Worm (Caenorhabditis elegans): Measurements from ENCODE around the gene lys-5.
A peak's percentile ranks its signal among the peaks of the same experiment; 100 is the strongest.

lys-5 gene

DNA sequence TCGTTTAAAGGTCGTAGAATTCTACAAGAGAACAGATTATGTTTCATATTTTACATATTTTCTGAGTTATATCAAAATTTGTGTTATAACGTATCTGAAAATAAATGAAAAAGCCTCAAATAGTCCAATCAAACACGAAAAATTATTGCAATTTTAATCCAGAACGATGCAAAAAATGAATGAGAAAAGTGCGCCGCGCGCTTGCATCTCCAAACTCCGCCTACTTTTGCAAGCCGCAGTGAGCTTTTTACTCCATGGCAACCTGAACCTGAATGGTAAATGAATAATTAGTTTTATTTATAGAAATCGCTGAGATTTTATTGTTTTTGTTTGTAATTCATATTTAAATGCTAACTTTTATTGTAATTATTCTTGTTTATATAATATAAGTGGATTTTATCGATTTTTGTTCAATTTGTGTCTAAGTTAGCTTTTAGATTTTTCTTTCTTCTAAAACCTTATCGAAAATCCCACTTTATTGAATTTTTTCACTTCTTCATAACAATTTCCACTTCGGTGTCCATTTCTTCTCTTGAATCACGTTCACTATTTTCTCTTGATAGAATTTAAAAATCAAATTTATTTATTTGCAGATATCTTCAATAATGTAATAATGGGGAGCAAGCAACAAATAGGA, 30.9 kb upstream of the lys-5 start, which contains the start of gene ZK809.5 (continued):
- TF ChIP-seq elt-3 (tag; optimal IDR thresholded peaks at IDR 0.05): no peak
- TF ChIP-seq nhr-85 (tag): no peak
- TF ChIP-seq mep-1 (tag; optimal IDR thresholded peaks at IDR 0.05): no peak
- TF ChIP-seq mef-2 (tag; optimal IDR thresholded peaks at IDR 0.05): no peak
- peak; percentile 24 for TF ChIP-seq blmp-1 (tag; optimal IDR thresholded peaks at IDR 0.05)
- TF ChIP-seq rnt-1 (tag; optimal IDR thresholded peaks at IDR 0.05): no peak
- TF ChIP-seq nhr-84 (tag; optimal IDR thresholded peaks at IDR 0.05): no peak
- TF ChIP-seq zip-4 (GFP tag; optimal IDR thresholded peaks at IDR 0.05): no peak
- no peak for TF ChIP-seq lin-39 (tag; optimal IDR thresholded peaks at IDR 0.05)
- TF ChIP-seq aly-2 (tag; optimal IDR thresholded peaks at IDR 0.05): no peak
- peak in 1 of 2 experiments; percentile 10 for TF ChIP-seq lin-35 (GFP tag; optimal IDR thresholded peaks at IDR 0.05)
- no peak for TF ChIP-seq fos-1 (tag; optimal IDR thresholded peaks at IDR 0.05)
- no peak for TF ChIP-seq unc-86 (tag; optimal IDR thresholded peaks at IDR 0.05)
- TF ChIP-seq efl-1 (optimal IDR thresholded peaks at IDR 0.05): no peak
- TF ChIP-seq efl-1 (GFP tag; optimal IDR thresholded peaks at IDR 0.05 in 1 of 2): peak in 1 of 2 experiments; percentile 72
- no peak for TF ChIP-seq fkh-10 (GFP tag; optimal IDR thresholded peaks at IDR 0.05)
- TF ChIP-seq C34B4.2 (tag; optimal IDR thresholded peaks at IDR 0.05): no peak
- no peak for TF ChIP-seq unc-98 (GFP tag; IDR thresholded peaks at IDR 0.05)
- no peak for TF ChIP-seq efl-3 (GFP tag; optimal IDR thresholded peaks at IDR 0.05)
- TF ChIP-seq nhr-77 (tag; optimal IDR thresholded peaks at IDR 0.05): no peak

ce11 chrIV:11655370-11655769, 30.0 kb upstream of the lys-5 start, which contains the start of gene ent-1:
ent-1 (minus strand) TSS chrIV:11655470.
- TF ChIP-seq dsc-1 (tag; optimal IDR thresholded peaks at IDR 0.05) (no peak), lsy-2 (tag; optimal IDR thresholded peaks at IDR 0.05) (peak in 1 of 2 experiments; percentile 26)

DNA sequence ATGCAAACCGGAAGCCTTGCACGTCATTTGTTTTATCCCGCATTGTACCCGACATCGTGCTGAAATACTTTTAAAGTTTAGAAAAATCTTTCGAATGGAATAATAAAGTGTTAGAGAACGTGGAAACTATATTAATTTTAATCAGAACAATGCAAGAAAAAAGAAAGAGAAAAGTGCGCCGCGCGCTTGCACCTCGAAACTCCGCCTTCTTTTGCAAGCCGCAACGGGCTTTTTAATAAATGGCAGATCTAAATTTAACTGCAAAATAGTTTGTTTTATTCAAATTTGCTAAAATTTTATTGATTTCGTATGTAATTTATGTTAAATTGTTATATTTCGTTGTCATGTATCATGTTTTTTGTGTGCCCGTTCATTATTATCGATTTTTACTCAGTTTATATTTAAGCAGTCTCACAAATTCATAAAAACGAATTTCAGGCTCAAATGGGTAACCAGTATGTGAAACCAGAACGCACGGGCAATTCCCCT, 26.6 kb upstream of the lys-5 start, which contains the start of the genes acl-3 and ndub-6:
Gene acl-3, minus strand, starts transcription at position 59 of the 489 bp plus-strand sequence.
Gene ndub-6, plus strand, starts transcription at position 439 of the 489 bp plus-strand sequence.
- TF ChIP-seq unc-98 (GFP tag; IDR thresholded peaks at IDR 0.05): no peak
- TF ChIP-seq nhr-77 (tag; optimal IDR thresholded peaks at IDR 0.05): no peak
- peak in 1 of 2 experiments; percentile 24 for TF ChIP-seq lsy-2 (tag; optimal IDR thresholded peaks at IDR 0.05)
- peak in 1 of 3 experiments; percentile 11 for TF ChIP-seq dpl-1 (GFP tag; optimal IDR thresholded peaks at IDR 0.05)
- peak in 1 of 2 experiments; percentile 11 for TF ChIP-seq lin-35 (GFP tag; optimal IDR thresholded peaks at IDR 0.05)
- TF ChIP-seq snu-23 (GFP tag; optimal IDR thresholded peaks at IDR 0.05): peak; percentile 20

- no peak for TF ChIP-seq ama-1 (optimal IDR thresholded peaks at IDR 0.05)
- no peak for TF ChIP-seq alr-1 (tag; optimal IDR thresholded peaks at IDR 0.05; ENCODE audit: borderline replicate concordance)
- no peak for TF ChIP-seq lir-3 (tag; optimal IDR thresholded peaks at IDR 0.05; ENCODE audit: poor library complexity)
- no peak for TF ChIP-seq lin-39 (tag; optimal IDR thresholded peaks at IDR 0.05)
- no peak for TF ChIP-seq ceh-82 (tag; optimal IDR thresholded peaks at IDR 0.05)
- no peak for TF ChIP-seq mef-2 (tag; optimal IDR thresholded peaks at IDR 0.05)
- no peak for TF ChIP-seq elt-3 (tag; optimal IDR thresholded peaks at IDR 0.05)
- no peak for TF ChIP-seq ceh-63 (GFP tag; optimal IDR thresholded peaks at IDR 0.05)
- no peak for TF ChIP-seq nhr-47 (tag; optimal IDR thresholded peaks at IDR 0.05)
- no peak for TF ChIP-seq F16B12.6 (tag; optimal IDR thresholded peaks at IDR 0.05)
- TF ChIP-seq nhr-76 (tag; optimal IDR thresholded peaks at IDR 0.05): no peak
- TF ChIP-seq snpc-4 (tag; optimal IDR thresholded peaks at IDR 0.05): no peak
Observed at ce11 chrIV:11650344-11650743, 25.0 kb upstream of the lys-5 start.

ce11 chrIV:11649031-11649430, 23.6 kb upstream of the lys-5 start, which contains the start of gene ZK809.8:
ZK809.8 (minus strand) TSS chrIV:11649064.
- TF ChIP-seq C16A3.4 (tag; optimal IDR thresholded peaks at IDR 0.05): no peak
- TF ChIP-seq unc-86 (tag; optimal IDR thresholded peaks at IDR 0.05): no peak
- no peak for TF ChIP-seq ceh-90 (tag; optimal IDR thresholded peaks at IDR 0.05)
- no peak for TF ChIP-seq alr-1 (tag; optimal IDR thresholded peaks at IDR 0.05; ENCODE audit: borderline replicate concordance)
- TF ChIP-seq ets-5 (GFP tag; IDR thresholded peaks at IDR 0.05): no peak
- TF ChIP-seq dpl-1 (GFP tag; optimal IDR thresholded peaks at IDR 0.05): no peak
- TF ChIP-seq rnt-1 (tag; optimal IDR thresholded peaks at IDR 0.05): peak; percentile 41
- TF ChIP-seq nhr-71 (tag; optimal IDR thresholded peaks at IDR 0.05): peak; percentile 82
- no peak for TF ChIP-seq ces-1 (GFP tag; optimal IDR thresholded peaks at IDR 0.05)
- no peak for TF ChIP-seq ztf-4 (tag; optimal IDR thresholded peaks at IDR 0.05)
- TF ChIP-seq lsy-2 (tag; optimal IDR thresholded peaks at IDR 0.05): peak in 1 of 2 experiments; percentile 42
- no peak for TF ChIP-seq unc-62 (GFP tag; optimal IDR thresholded peaks at IDR 0.05)
- no peak for TF ChIP-seq nhr-12 (tag; optimal IDR thresholded peaks at IDR 0.05)
- TF ChIP-seq lin-35 (GFP tag; optimal IDR thresholded peaks at IDR 0.05): no peak
- TF ChIP-seq unc-130 (tag; optimal IDR thresholded peaks at IDR 0.05): peak; percentile 6
- TF ChIP-seq lin-14 (GFP tag; optimal IDR thresholded peaks at IDR 0.05): peak; percentile 67
- peak; percentile 33 for TF ChIP-seq snu-23 (GFP tag; optimal IDR thresholded peaks at IDR 0.05)
- TF ChIP-seq ceh-63 (GFP tag; optimal IDR thresholded peaks at IDR 0.05): no peak
- TF ChIP-seq nhr-19 (GFP tag; conservative IDR thresholded peaks at IDR 0.05): peak; percentile 31; the same call in 1 of the 2 replicates

All from whole organism, L1 larva.